Fruit fly (Drosophila melanogaster): ENCODE measurements around the gene Zmynd8.

DNA sequence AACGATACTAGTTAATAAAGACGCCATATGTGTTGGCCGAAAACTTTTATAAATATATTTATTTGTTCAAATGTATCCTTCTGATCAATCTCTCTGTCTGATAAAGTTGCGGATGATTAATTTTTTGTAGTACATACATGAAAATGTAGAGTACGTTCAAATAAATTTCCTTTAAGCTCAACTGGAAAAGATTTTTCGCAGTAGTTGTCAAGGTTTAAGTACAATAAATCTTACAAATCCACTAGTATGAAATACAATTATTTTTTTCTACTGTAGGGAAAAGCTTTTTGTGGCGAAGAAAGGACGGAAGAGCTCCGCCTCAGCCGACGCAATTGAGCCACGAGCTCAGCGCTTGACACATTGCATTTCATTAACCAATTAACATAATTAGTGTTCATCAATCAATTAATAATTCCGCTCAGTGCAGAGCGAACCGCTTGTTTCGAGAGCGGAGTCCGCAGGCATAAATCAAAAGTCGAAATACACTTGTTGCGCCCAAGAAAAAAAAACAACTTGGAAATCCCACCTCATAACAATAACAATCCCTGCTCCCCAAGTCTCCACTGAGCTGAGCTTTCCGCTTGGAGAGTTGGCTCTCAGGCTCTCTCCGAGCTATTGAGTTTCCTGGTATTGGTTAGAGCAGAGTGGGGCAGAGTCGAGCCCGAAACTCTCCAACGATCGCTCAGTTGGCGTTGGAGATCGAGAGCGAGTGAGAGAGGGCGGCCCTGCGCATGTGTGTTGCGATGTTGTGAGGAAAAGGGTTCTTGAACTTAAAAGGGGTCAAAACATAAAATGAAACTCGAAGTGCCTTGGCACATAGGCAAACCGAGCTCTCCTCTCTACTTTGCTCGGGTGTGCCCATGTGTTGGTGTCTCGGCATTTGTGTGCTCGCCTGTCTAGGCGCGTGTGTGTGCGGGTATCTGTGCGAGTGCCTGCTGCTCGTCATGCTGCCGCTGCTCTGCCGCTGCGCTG is 19.7 kb downstream of the Zmynd8 start:
- TF ChIP-seq h (optimal IDR thresholded peaks at IDR 0.05) (no peak), Sin3A (optimal IDR thresholded peaks at IDR 0.05) (no peak), insv (optimal IDR thresholded peaks at IDR 0.05) (no peak), psq (optimal IDR thresholded peaks at IDR 0.05) (no peak)
